Fruit fly (Drosophila melanogaster): ENCODE data around the gene Atg2.
A peak's percentile ranks its signal among the peaks of the same experiment; 100 is the strongest.

The Atg2 gene

DNA sequence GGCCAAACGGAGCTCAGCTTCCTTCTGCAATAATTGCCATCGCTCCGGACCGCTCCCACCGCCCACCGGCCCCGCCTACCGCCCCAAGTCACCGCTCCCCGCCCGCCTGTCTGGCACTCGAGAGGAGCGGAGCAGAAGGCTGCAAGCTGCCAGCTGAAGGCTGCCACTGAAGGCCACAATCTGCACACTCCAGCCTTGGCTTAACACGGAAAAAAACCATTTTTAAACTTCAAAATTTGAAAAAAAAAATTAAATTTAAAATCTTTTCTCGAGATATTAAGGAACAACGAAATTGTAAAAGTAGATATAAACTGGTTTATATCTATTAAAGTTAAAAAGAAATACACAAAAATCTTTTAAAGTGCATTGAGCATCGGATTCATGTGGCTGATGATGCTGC is 55.8 kb downstream of the Atg2 start (continued):
- TF ChIP-seq CG6276 (GFP tag; optimal IDR thresholded peaks at IDR 0.05) (no peak), Ets21C (GFP tag; optimal IDR thresholded peaks at IDR 0.05) (no peak), Hr39 (GFP tag; optimal IDR thresholded peaks at IDR 0.05) (no peak), CG3919 (GFP tag; optimal IDR thresholded peaks at IDR 0.05) (peak; percentile 38), Sox15 (GFP tag; optimal IDR thresholded peaks at IDR 0.05) (no peak), fd85E (GFP tag; optimal IDR thresholded peaks at IDR 0.05) (no peak), lz (GFP tag; optimal IDR thresholded peaks at IDR 0.05) (peak; percentile 39), dac (GFP tag; optimal IDR thresholded peaks at IDR 0.05) (no peak), CG10669 (GFP tag; optimal IDR thresholded peaks at IDR 0.05) (peak; percentile 45), CG6808 (GFP tag; optimal IDR thresholded peaks at IDR 0.05) (peak; percentile 60), dsx (GFP tag; optimal IDR thresholded peaks at IDR 0.05; ENCODE audit: poor library complexity, severe bottlenecking) (peak; percentile 64), Hr4 (GFP tag; optimal IDR thresholded peaks at IDR 0.05) (peak; percentile 11), CG11762 (GFP tag; optimal IDR thresholded peaks at IDR 0.05; ENCODE audit: insufficient read depth) (no peak), Smox (GFP tag; optimal IDR thresholded peaks at IDR 0.05) (peak; percentile 36), svp (GFP tag) (peak; percentile 61), CG11294 (GFP tag; IDR thresholded peaks at IDR 0.05) (no peak), CG31627 (GFP tag; optimal IDR thresholded peaks at IDR 0.05) (peak; percentile 21), topi (GFP tag; optimal IDR thresholded peaks at IDR 0.05) (peak; percentile 34), Eip75B (GFP tag; optimal IDR thresholded peaks at IDR 0.05) (peak; percentile 46), CG8119 (GFP tag; IDR thresholded peaks at IDR 0.05) (peak; percentile 64)
